Worm (Caenorhabditis elegans): ENCODE measurements around the gene panl-2.

panl-2 gene

ce11 chrIII:7008836-7009235 lies 40.9 kb upstream of the panl-2 start, which contains the start of gene lgc-38:
TSS of gene lgc-38 (plus strand) at chrIII:7009136.
- TF ChIP-seq mml-1 (tag; optimal IDR thresholded peaks at IDR 0.05) = no peak
- TF ChIP-seq lin-39 (tag; optimal IDR thresholded peaks at IDR 0.05) = no peak
- no peak for TF ChIP-seq hmg-11 (tag; optimal IDR thresholded peaks at IDR 0.05)
- no peak for TF ChIP-seq egl-27 (tag; optimal IDR thresholded peaks at IDR 0.05)
- no peak for TF ChIP-seq fkh-10 (GFP tag; optimal IDR thresholded peaks at IDR 0.05)
- TF ChIP-seq aly-2 (tag; optimal IDR thresholded peaks at IDR 0.05) = no peak
- no peak for TF ChIP-seq unc-62 (GFP tag; optimal IDR thresholded peaks at IDR 0.05)
- TF ChIP-seq ceh-16 (tag; optimal IDR thresholded peaks at IDR 0.05) = no peak
- no peak for TF ChIP-seq ceh-28 (tag; optimal IDR thresholded peaks at IDR 0.05)
- no peak for TF ChIP-seq elt-2 (tag; optimal IDR thresholded peaks at IDR 0.05)
- no peak for TF ChIP-seq lsy-12 (tag; optimal IDR thresholded peaks at IDR 0.05)
- no peak for TF ChIP-seq ztf-4 (tag; optimal IDR thresholded peaks at IDR 0.05)
- TF ChIP-seq snpc-4 (tag; optimal IDR thresholded peaks at IDR 0.05) = no peak

- no peak for TF ChIP-seq sea-2 (GFP tag; optimal IDR thresholded peaks at IDR 0.05)
- no peak for TF ChIP-seq mml-1 (tag; optimal IDR thresholded peaks at IDR 0.05)
- peak; percentile 16 for TF ChIP-seq nhr-25 (tag; optimal IDR thresholded peaks at IDR 0.05)
- TF ChIP-seq daf-12 (tag; optimal IDR thresholded peaks at IDR 0.05) = no peak
- TF ChIP-seq ama-1 (optimal IDR thresholded peaks at IDR 0.05) = no peak
Observed at ce11 chrIII:7005350-7005749, 37.4 kb upstream of the panl-2 start, which contains the start of gene C06E8.5. TSS of gene C06E8.5 (minus strand) at chrIII:7005450.

DNA sequence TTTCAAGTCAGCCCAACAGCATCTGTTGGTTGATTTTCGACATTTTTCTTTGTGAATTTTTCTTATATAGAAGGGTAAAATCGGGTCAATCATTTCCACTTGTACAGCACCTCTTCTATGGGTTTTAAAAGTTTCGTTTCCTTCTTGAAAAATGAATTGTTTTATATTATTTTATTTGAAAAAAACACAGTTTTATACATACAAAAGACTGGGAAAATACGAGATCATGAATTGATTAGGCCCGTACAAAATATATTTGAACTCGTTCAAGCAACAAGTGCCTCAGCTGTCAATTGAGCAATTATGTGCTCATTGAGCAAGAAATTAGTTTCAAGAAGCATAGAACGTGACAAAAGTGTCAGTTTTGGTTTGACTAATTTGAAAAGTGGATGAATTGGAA lies 34.2 kb upstream of the panl-2 start:
- TF ChIP-seq jun-1 (tag; optimal IDR thresholded peaks at IDR 0.05) = no peak
- no peak for TF ChIP-seq unc-62 (GFP tag; optimal IDR thresholded peaks at IDR 0.05)
- TF ChIP-seq ztf-11 (tag; optimal IDR thresholded peaks at IDR 0.05) = no peak
- no peak for TF ChIP-seq nhr-25 (tag; optimal IDR thresholded peaks at IDR 0.05)
- TF ChIP-seq nhr-43 (tag; optimal IDR thresholded peaks at IDR 0.05; ENCODE audit: poor library complexity, severe bottlenecking) = no peak
- no peak for TF ChIP-seq nhr-77 (tag; optimal IDR thresholded peaks at IDR 0.05)
- no peak for TF ChIP-seq aly-2 (tag; optimal IDR thresholded peaks at IDR 0.05)
- TF ChIP-seq elt-1 (tag; optimal IDR thresholded peaks at IDR 0.05) = no peak
- TF ChIP-seq R02D3.7 (tag; optimal IDR thresholded peaks at IDR 0.05) = no peak
- no peak for TF ChIP-seq ceh-9 (tag; optimal IDR thresholded peaks at IDR 0.05)
- no peak for TF ChIP-seq mml-1 (tag; optimal IDR thresholded peaks at IDR 0.05)
- no peak for TF ChIP-seq daf-12 (tag; optimal IDR thresholded peaks at IDR 0.05)
- no peak for TF ChIP-seq zag-1 (tag; optimal IDR thresholded peaks at IDR 0.05)
- TF ChIP-seq nhr-11 (tag; optimal IDR thresholded peaks at IDR 0.05) = no peak
- no peak for TF ChIP-seq lsy-12 (tag; optimal IDR thresholded peaks at IDR 0.05)
- TF ChIP-seq fkh-2 (tag; optimal IDR thresholded peaks at IDR 0.05) = no peak
- TF ChIP-seq ceh-16 (tag; optimal IDR thresholded peaks at IDR 0.05) = no peak
- TF ChIP-seq lin-15B (tag; optimal IDR thresholded peaks at IDR 0.05) = no peak
- TF ChIP-seq nhr-76 (tag; optimal IDR thresholded peaks at IDR 0.05) = no peak
- TF ChIP-seq sea-2 (GFP tag; optimal IDR thresholded peaks at IDR 0.05) = no peak

ce11 chrIII:6993179-6993578 lies 25.2 kb upstream of the panl-2 start:
- TF ChIP-seq skn-1 (tag; optimal IDR thresholded peaks at IDR 0.05) (no peak), nhr-23 (tag; optimal IDR thresholded peaks at IDR 0.05) (peak; percentile 26)

DNA sequence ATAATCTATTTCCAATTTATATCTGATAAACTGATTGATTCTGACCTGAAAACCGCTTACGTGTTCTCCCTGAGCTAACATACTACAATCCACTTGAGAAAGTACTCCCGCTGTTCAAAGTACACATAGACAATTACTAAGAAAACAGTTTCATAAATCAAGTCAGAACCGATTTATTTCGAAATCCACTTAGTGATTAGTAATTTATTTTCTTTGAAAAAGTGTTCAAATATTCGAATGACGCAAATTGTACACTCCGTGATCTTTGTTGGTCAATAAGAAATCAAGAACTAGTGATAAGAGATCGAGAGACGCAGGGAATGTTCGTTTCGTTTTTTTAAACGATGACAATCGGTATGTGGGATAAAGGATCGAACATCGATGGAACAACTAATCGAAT lies 24.6 kb upstream of the panl-2 start:
- TF ChIP-seq aly-2 (tag; optimal IDR thresholded peaks at IDR 0.05) (no peak), skn-1 (tag; optimal IDR thresholded peaks at IDR 0.05) (no peak), pqm-1 (tag; optimal IDR thresholded peaks at IDR 0.05) (peak; percentile 22), elt-1 (tag; optimal IDR thresholded peaks at IDR 0.05) (no peak), pha-4 (tag; optimal IDR thresholded peaks at IDR 0.05) (peak; percentile 37), elt-2 (tag; optimal IDR thresholded peaks at IDR 0.05) (peak; percentile 15)

DNA sequence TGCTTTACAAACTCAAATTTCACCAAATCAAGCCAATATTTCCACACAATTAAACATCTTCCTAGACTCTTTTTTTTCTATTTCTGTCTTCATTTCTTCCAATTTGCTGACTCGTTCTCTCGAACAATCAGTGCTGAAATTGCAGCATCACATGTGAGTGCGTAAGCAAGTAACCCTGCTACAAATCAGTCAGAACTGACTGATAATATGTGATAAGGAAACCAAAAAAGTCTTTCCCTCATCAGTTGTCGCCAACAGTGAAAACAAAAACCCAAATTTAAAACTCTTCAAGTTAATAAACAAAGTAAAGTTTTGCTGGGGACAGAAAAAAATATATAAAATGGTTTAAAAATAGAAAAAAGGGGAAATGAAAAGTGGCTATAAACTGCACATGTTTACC lies 23.5 kb upstream of the panl-2 start:
- TF ChIP-seq lsy-12 (tag; optimal IDR thresholded peaks at IDR 0.05) (no peak), fkh-2 (tag; optimal IDR thresholded peaks at IDR 0.05) (no peak), unc-62 (GFP tag; optimal IDR thresholded peaks at IDR 0.05) (no peak), skn-1 (tag; optimal IDR thresholded peaks at IDR 0.05) (no peak), unc-39 (tag; optimal IDR thresholded peaks at IDR 0.05) (no peak), nfya-1 (tag; optimal IDR thresholded peaks at IDR 0.05; ENCODE audit: insufficient read depth) (peak; percentile 1), ztf-4 (tag; optimal IDR thresholded peaks at IDR 0.05) (no peak), fkh-10 (GFP tag; optimal IDR thresholded peaks at IDR 0.05) (no peak), nhr-23 (tag; optimal IDR thresholded peaks at IDR 0.05) (no peak), ceh-28 (tag; optimal IDR thresholded peaks at IDR 0.05) (no peak), pqm-1 (tag; optimal IDR thresholded peaks at IDR 0.05) (peak; percentile 73), nhr-25 (tag; optimal IDR thresholded peaks at IDR 0.05) (no peak), ceh-16 (tag; optimal IDR thresholded peaks at IDR 0.05) (no peak), pha-4 (tag; optimal IDR thresholded peaks at IDR 0.05) (peak; percentile 65), elt-2 (tag; optimal IDR thresholded peaks at IDR 0.05) (peak; percentile 83), lin-39 (tag; optimal IDR thresholded peaks at IDR 0.05) (no peak), fos-1 (tag; optimal IDR thresholded peaks at IDR 0.05) (no peak), nhr-76 (tag; optimal IDR thresholded peaks at IDR 0.05) (no peak), aly-2 (tag; optimal IDR thresholded peaks at IDR 0.05) (no peak), R02D3.7 (tag; optimal IDR thresholded peaks at IDR 0.05) (no peak), ama-1 (optimal IDR thresholded peaks at IDR 0.05) (peak; percentile 57), eor-1 (tag; optimal IDR thresholded peaks at IDR 0.05) (no peak), ztf-11 (tag; optimal IDR thresholded peaks at IDR 0.05) (no peak)

Measured in whole organism, L3 larva.